Fruit fly (Drosophila melanogaster) whole organism, embryonic: ENCODE measurements around the gene CG34267.

Source experiments
- Antp ChIP-seq: fragments of 200-800 bp; sonication (Bioruptor generic); optimal IDR thresholded peaks from 3 replicates; lab custom pipeline; 2016; ENCODE audit warnings: missing biosample characterization, missing genetic modification characterization
- Atf6 ChIP-seq: fragments of 200-800 bp; sonication (Bioruptor generic); IDR thresholded peaks from 2 replicates; pipeline ENCODE4 v1.3.6; 2022; ENCODE audit warnings: missing biosample characterization, missing genetic modification characterization
- Blimp-1 ChIP-seq: fragments of 200-800 bp; sonication (Bioruptor generic); optimal IDR thresholded peaks from 3 replicates; lab custom pipeline; 2018; ENCODE audit warnings: missing biosample characterization, missing genetic modification characterization, mild to moderate bottlenecking, moderate library complexity, missing genetic modification reagents
- CG10366 ChIP-seq: fragments of 200-800 bp; sonication (Bioruptor generic); IDR thresholded peaks from 2 replicates; pipeline ENCODE4 v1.3.6; 2022; ENCODE audit warnings: missing biosample characterization, missing genetic modification characterization
- CG11398 ChIP-seq: fragments of 200-800 bp; sonication (Bioruptor generic); optimal IDR thresholded peaks from 2 replicates; lab custom pipeline; 2016; ENCODE audit warnings: missing biosample characterization, missing genetic modification characterization
- CG11696 ChIP-seq: fragments of 200-800 bp; sonication (Bioruptor generic); IDR thresholded peaks from 2 replicates; pipeline ENCODE4 v1.3.6; 2022; ENCODE audit warnings: missing biosample characterization, missing genetic modification characterization
- CG11723 ChIP-seq: fragments of 200-800 bp; sonication (Bioruptor generic); optimal IDR thresholded peaks from 2 replicates; lab custom pipeline; 2017; ENCODE audit warnings: missing biosample characterization, mild to moderate bottlenecking, missing genetic modification characterization
- CG12769 ChIP-seq: fragments of 200-800 bp; sonication (Bioruptor generic); optimal IDR thresholded peaks from 2 replicates; lab custom pipeline; 2019; ENCODE audit warnings: missing biosample characterization, mild to moderate bottlenecking, missing genetic modification characterization, moderate library complexity
- CG13123 ChIP-seq: fragments of 200-800 bp; sonication (Bioruptor generic); optimal IDR thresholded peaks from 2 replicates; lab custom pipeline; 2016; ENCODE audit warnings: missing biosample characterization, missing genetic modification characterization
- CG14710 ChIP-seq: fragments of 200-800 bp; sonication (Bioruptor generic); optimal IDR thresholded peaks from 3 replicates; lab custom pipeline; 2019; ENCODE audit warnings: missing biosample characterization, mild to moderate bottlenecking, missing genetic modification characterization, moderate library complexity
- CG14965 ChIP-seq: fragments of 200-800 bp; sonication (Bioruptor generic); optimal IDR thresholded peaks from 2 replicates; lab custom pipeline; 2016; ENCODE audit warnings: missing biosample characterization, missing genetic modification characterization, borderline replicate concordance
- CG15269 ChIP-seq: fragments of 200-800 bp; sonication (Bioruptor generic); optimal IDR thresholded peaks from 2 replicates; lab custom pipeline; 2018; ENCODE audit warnings: missing biosample characterization, mild to moderate bottlenecking, missing genetic modification characterization, moderate library complexity
- CG15696 ChIP-seq: fragments of 200-800 bp; sonication (Bioruptor generic); optimal IDR thresholded peaks from 2 replicates; lab custom pipeline; 2019; ENCODE audit warnings: missing biosample characterization, mild to moderate bottlenecking, missing genetic modification characterization, moderate library complexity
- CG16779 ChIP-seq: fragments of 200-800 bp; sonication (Bioruptor generic); IDR thresholded peaks from 2 replicates; pipeline ENCODE4 v1.3.6; 2022; ENCODE audit warnings: missing biosample characterization, missing genetic modification characterization
- CG17359 ChIP-seq: fragments of 200-800 bp; sonication (Bioruptor generic); optimal IDR thresholded peaks from 3 replicates; lab custom pipeline; 2018; ENCODE audit warnings: missing biosample characterization, mild to moderate bottlenecking, missing genetic modification characterization, moderate library complexity
- CG17385 ChIP-seq: fragments of 200-800 bp; sonication (Bioruptor generic); optimal IDR thresholded peaks from 3 replicates; lab custom pipeline; 2018; ENCODE audit warnings: missing biosample characterization, mild to moderate bottlenecking, missing genetic modification characterization
- CG17612 ChIP-seq: fragments of 200-800 bp; sonication (Bioruptor generic); IDR thresholded peaks from 2 replicates; pipeline ENCODE4 v1.3.6; 2022; ENCODE audit warnings: missing biosample characterization, missing genetic modification characterization
- CG2116 ChIP-seq: fragments of 200-800 bp; sonication (Bioruptor generic); optimal IDR thresholded peaks from 3 replicates; lab custom pipeline; 2018; ENCODE audit warnings: missing biosample characterization, mild to moderate bottlenecking, missing genetic modification characterization
- CG34422 ChIP-seq: fragments of 200-800 bp; sonication (Bioruptor generic); IDR thresholded peaks from 3 replicates; pipeline ENCODE4 v1.3.6; 2022; ENCODE audit warnings: missing biosample characterization, missing genetic modification characterization
- CG42726 ChIP-seq: fragments of 200-800 bp; sonication (Bioruptor generic); IDR thresholded peaks from 2 replicates; pipeline ENCODE4 v1.3.6; 2022; ENCODE audit warnings: missing biosample characterization, missing genetic modification characterization; ENCODE audit not compliant: partially characterized antibody
- CG4360 ChIP-seq: fragments of 200-800 bp; sonication (Bioruptor generic); IDR thresholded peaks from 2 replicates; pipeline ENCODE4 v1.3.6; 2022; ENCODE audit warnings: missing biosample characterization, missing genetic modification characterization
- CG4730 ChIP-seq: fragments of 200-800 bp; sonication (Bioruptor generic); IDR thresholded peaks from 2 replicates; pipeline ENCODE4 v1.3.6; 2022; ENCODE audit warnings: missing biosample characterization, missing genetic modification characterization
- CG6654 ChIP-seq: fragments of 200-800 bp; sonication (Bioruptor generic); optimal IDR thresholded peaks from 2 replicates; lab custom pipeline; 2017; ENCODE audit warnings: missing biosample characterization, mild to moderate bottlenecking, missing genetic modification characterization
- CG7963 ChIP-seq: fragments of 200-800 bp; sonication (Bioruptor generic); IDR thresholded peaks from 3 replicates; pipeline ENCODE4 v1.3.6; 2022; ENCODE audit warnings: missing biosample characterization, missing genetic modification characterization; ENCODE audit not compliant: partially characterized antibody
- Chrac-16 ChIP-seq: fragments of 200-800 bp; sonication (Bioruptor generic); optimal IDR thresholded peaks from 3 replicates; lab custom pipeline; 2016; ENCODE audit warnings: missing biosample characterization, missing genetic modification characterization
- D ChIP-seq, 2 experiments: fragments of 200-800 bp in 1 of 2; fragments of >200 bp in 1 of 2; sonication (Bioruptor generic) in 1 of 2; optimal IDR thresholded peaks; 2 replicates in 1 of 2; 3 replicates in 1 of 2; lab custom pipeline; 2017; ENCODE audit warnings: mild to moderate bottlenecking in 1 of 2, missing biosample characterization in 1 of 2, missing genetic modification characterization in 1 of 2, missing genetic modification reagents in 1 of 2
- Dbx ChIP-seq: fragments of 200-800 bp; sonication (Bioruptor generic); IDR thresholded peaks from 3 replicates; pipeline ENCODE4 v1.3.6; 2022; ENCODE audit warnings: missing biosample characterization, missing genetic modification characterization
- Dfd ChIP-seq, 2 experiments: fragments of >200 bp; optimal IDR thresholded peaks; 2 replicates each; lab custom pipeline; 2017; ENCODE audit warnings: missing biosample characterization in 2 of 2, missing genetic modification characterization in 2 of 2
- Dip3 ChIP-seq: fragments of 200-800 bp; sonication (Bioruptor generic); optimal IDR thresholded peaks from 3 replicates; lab custom pipeline; 2016; ENCODE audit warnings: missing biosample characterization, missing genetic modification characterization
- Drgx ChIP-seq: fragments of 200-800 bp; sonication (Bioruptor generic); IDR thresholded peaks from 2 replicates; pipeline ENCODE4 v1.3.6; 2022; ENCODE audit warnings: missing biosample characterization, missing genetic modification characterization
- E2f2 ChIP-seq: fragments of 200-800 bp; sonication (Bioruptor generic); IDR thresholded peaks from 2 replicates; pipeline ENCODE4 v1.3.6; 2022; ENCODE audit warnings: missing biosample characterization, missing genetic modification characterization
- Ets65A ChIP-seq: fragments of 200-800 bp; sonication (Bioruptor generic); peaks from one replicate; lab custom pipeline; 2016; ENCODE audit warnings: missing biosample characterization, missing genetic modification characterization
- Hr51 ChIP-seq, 2 experiments: fragments of 200-800 bp; sonication (Bioruptor generic); optimal IDR thresholded peaks; 2 replicates in 1 of 2; 3 replicates in 1 of 2; lab custom pipeline; 2016 to 2018; ENCODE audit warnings: missing biosample characterization in 2 of 2, missing genetic modification characterization in 2 of 2, mild to moderate bottlenecking in 1 of 2, moderate library complexity in 1 of 2
- Jarid2 ChIP-seq: fragments of 200-800 bp; sonication (Bioruptor generic); optimal IDR thresholded peaks from 3 replicates; lab custom pipeline; 2017; ENCODE audit warnings: mild to moderate bottlenecking, missing biosample characterization, missing genetic modification reagents, missing genetic modification characterization
- Lhr ChIP-seq: fragments of 200-800 bp; sonication (Bioruptor generic); optimal IDR thresholded peaks from 3 replicates; lab custom pipeline; 2017; ENCODE audit warnings: mild to moderate bottlenecking, missing biosample characterization, missing genetic modification reagents, missing genetic modification characterization
- MESR4 ChIP-seq: fragments of 200-800 bp; sonication (Bioruptor generic); optimal IDR thresholded peaks from 2 replicates; lab custom pipeline; 2018; ENCODE audit warnings: missing biosample characterization, mild to moderate bottlenecking, missing genetic modification characterization, moderate library complexity
- Mad ChIP-seq: fragments of 200-800 bp; sonication (Bioruptor generic); optimal IDR thresholded peaks from 2 replicates; lab custom pipeline; 2016; ENCODE audit warnings: missing biosample characterization, missing genetic modification characterization
- Mes4 ChIP-seq: fragments of 200-800 bp; sonication (Bioruptor generic); optimal IDR thresholded peaks from 2 replicates; lab custom pipeline; 2016; ENCODE audit warnings: missing biosample characterization, missing genetic modification characterization
- Opbp ChIP-seq: fragments of 200-800 bp; sonication (Bioruptor generic); IDR thresholded peaks from 3 replicates; pipeline ENCODE4 v1.3.6; 2022; ENCODE audit warnings: missing biosample characterization, missing genetic modification characterization; ENCODE audit not compliant: partially characterized antibody
- Scr ChIP-seq: fragments of 200-800 bp; sonication (Bioruptor generic); IDR thresholded peaks from 2 replicates; pipeline ENCODE4 v1.3.6; 2022; ENCODE audit warnings: missing biosample characterization, missing genetic modification characterization; ENCODE audit not compliant: partially characterized antibody
- Sox102F ChIP-seq: fragments of 200-800 bp; sonication (Bioruptor generic); optimal IDR thresholded peaks from 2 replicates; lab custom pipeline; 2018; ENCODE audit warnings: missing biosample characterization, mild to moderate bottlenecking, missing genetic modification characterization, moderate library complexity
- Tbp ChIP-seq: fragments of >200 bp; optimal IDR thresholded peaks from 2 replicates; lab custom pipeline; 2018; ENCODE audit warnings: missing biosample characterization, missing genetic modification characterization
- fd64A ChIP-seq: fragments of 200-800 bp; sonication (Bioruptor generic); optimal IDR thresholded peaks from 3 replicates; lab custom pipeline; 2018; ENCODE audit warnings: missing biosample characterization, mild to moderate bottlenecking, missing genetic modification characterization
- gce ChIP-seq: fragments of 200-800 bp; sonication (Bioruptor generic); IDR thresholded peaks from 3 replicates; pipeline ENCODE4 v1.3.6; 2022; ENCODE audit warnings: missing biosample characterization, missing genetic modification characterization
- grau ChIP-seq: fragments of 200-800 bp; optimal IDR thresholded peaks from 3 replicates; lab custom pipeline; 2019; ENCODE audit warnings: missing biosample characterization, mild to moderate bottlenecking, missing genetic modification characterization, moderate library complexity
- hth ChIP-seq: fragments of >200 bp; optimal IDR thresholded peaks from 2 replicates; lab custom pipeline; 2017; ENCODE audit warnings: inconsistent platforms
- kah ChIP-seq: fragments of 200-800 bp; sonication (Bioruptor generic); optimal IDR thresholded peaks from 2 replicates; lab custom pipeline; 2018; ENCODE audit warnings: missing biosample characterization, mild to moderate bottlenecking, missing genetic modification characterization
- sr ChIP-seq: fragments of 200-800 bp; sonication (Bioruptor generic); IDR thresholded peaks from 3 replicates; pipeline ENCODE4 v1.3.6; 2022; ENCODE audit warnings: missing biosample characterization, missing genetic modification characterization
- tgo ChIP-seq: fragments of 200-800 bp; sonication (Bioruptor generic); IDR thresholded peaks from 3 replicates; pipeline ENCODE4 v1.3.6; 2022; ENCODE audit warnings: missing biosample characterization, missing genetic modification characterization
- vfl ChIP-seq: fragments of 200-800 bp; sonication (Bioruptor generic); optimal IDR thresholded peaks from 2 replicates; lab custom pipeline; 2016; ENCODE audit warnings: missing biosample characterization, missing genetic modification characterization

Gene CG34267

DNA sequence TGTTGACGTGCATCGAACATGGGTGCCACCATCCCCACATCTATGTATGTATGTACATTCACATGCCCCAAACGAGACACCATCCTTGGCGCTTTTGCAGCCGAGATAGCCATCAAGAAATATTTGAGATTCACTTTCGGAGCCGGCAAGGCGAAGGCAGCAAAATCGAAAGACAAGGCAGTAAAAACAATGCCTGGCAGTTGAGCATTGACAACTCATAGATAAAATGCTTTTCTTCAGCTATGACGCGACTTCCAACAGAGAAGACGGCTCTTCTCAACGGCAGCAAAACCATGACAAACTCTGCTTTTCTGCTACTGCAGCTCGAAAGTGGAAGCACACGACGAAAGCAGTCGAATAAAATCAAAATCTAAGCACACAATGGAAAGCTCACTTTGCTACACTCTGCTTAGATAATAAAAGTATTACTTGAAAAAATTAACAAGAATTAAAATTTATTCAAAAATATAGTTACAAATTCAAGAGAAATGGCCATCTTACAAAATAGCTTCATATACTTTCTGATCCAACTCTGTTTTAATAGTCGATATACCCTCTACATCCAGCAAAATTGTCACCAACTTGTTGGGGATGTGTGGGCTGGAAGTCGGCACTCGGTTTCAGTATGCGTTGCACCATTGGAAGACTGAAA, 16.8 kb upstream of the CG34267 start (continued):
- TF ChIP-seq CG17385 (GFP tag; lab: Kevin White, UChicago) (no peak), CG34422 (GFP tag; lab: Robert Waterston, UW) (peak; percentile 38; the same call in 2 of the 3 replicates), CG2116 (GFP tag; lab: Kevin White, UChicago) (no peak), Sox102F (GFP tag; lab: Kevin White, UChicago) (peak; percentile 70), Antp (GFP tag; lab: Kevin White, UChicago) (no peak), Ets65A (GFP tag; lab: Kevin White, UChicago) (peak; percentile 21), gce (GFP tag; lab: Robert Waterston, UW) (no peak), Opbp (GFP tag; lab: Robert Waterston, UW) (no peak), vfl (GFP tag; lab: Kevin White, UChicago) (no peak), CG6654 (GFP tag; lab: Kevin White, UChicago) (no peak), E2f2 (no peak), kah (GFP tag; lab: Kevin White, UChicago) (no peak), CG11723 (GFP tag; lab: Kevin White, UChicago) (no peak), CG17612 (GFP tag; lab: Robert Waterston, UW) (no peak), Jarid2 (GFP tag; lab: Kevin White, UChicago) (no peak), tgo (GFP tag; lab: Robert Waterston, UW) (peak; percentile 34; the same call in 2 of the 3 replicates), CG17359 (tag; lab: Kevin White, UChicago) (peak; percentile 71), CG11696 (GFP tag; lab: Robert Waterston, UW) (no peak), CG15269 (tag; lab: Kevin White, UChicago) (no peak), CG16779 (GFP tag; lab: Robert Waterston, UW) (no peak), CG11398 (no peak), CG13123 (GFP tag; lab: Kevin White, UChicago) (no peak), Hr51 (GFP tag; optimal IDR thresholded peaks at IDR 0.05; lab: Kevin White, UChicago) (peak in 1 of 2 experiments; percentile 23), Atf6 (GFP tag; lab: Robert Waterston, UW) (no peak), fd64A (peak; percentile 12), MESR4 (GFP tag; lab: Kevin White, UChicago) (no peak), CG14710 (tag; lab: Kevin White, UChicago) (peak; percentile 34), Dfd (GFP tag; optimal IDR thresholded peaks at IDR 0.05; lab: Kevin White, UChicago) (no peak), CG42726 (no peak), Chrac-16 (GFP tag; lab: Kevin White, UChicago) (no peak), Mad (GFP tag; lab: Kevin White, UChicago) (no peak), CG15696 (tag; lab: Kevin White, UChicago) (no peak), hth (lab: Kevin White, UChicago) (no peak), CG7963 (no peak), Scr (GFP tag; lab: Robert Waterston, UW) (no peak), Dbx (GFP tag; lab: Robert Waterston, UW) (no peak), Blimp-1 (GFP tag; lab: Kevin White, UChicago) (peak; percentile 46), CG14965 (no peak), CG4360 (GFP tag; lab: Robert Waterston, UW) (0 out of 2 replicates have a peak, but pooled peaks have one; percentile 22), Lhr (no peak), CG4730 (GFP tag; lab: Robert Waterston, UW) (no peak), grau (tag; lab: Kevin White, UChicago) (peak; percentile 14), CG10366 (GFP tag; lab: Robert Waterston, UW) (peak; percentile 54), CG12769 (tag; lab: Kevin White, UChicago) (no peak), Mes4 (GFP tag; lab: Kevin White, UChicago) (no peak), Tbp (GFP tag; lab: Kevin White, UChicago) (no peak), sr (GFP tag; lab: Robert Waterston, UW) (no peak), Drgx (GFP tag; lab: Robert Waterston, UW) (peak; percentile 78), Dip3 (no peak), D (optimal IDR thresholded peaks at IDR 0.05; lab: Kevin White, UChicago) (no peak), D (GFP tag; optimal IDR thresholded peaks at IDR 0.05; lab: Kevin White, UChicago) (peak; percentile 27)
